Fruit fly (Drosophila melanogaster) whole organism, wandering third instar larva: Measurements from ENCODE around the gene CG13842.

Experiments used
- Dif ChIP-seq: fragments of 200-275, 200-300 bp; sonication (Bioruptor generic); optimal IDR thresholded peaks from 2 replicates; lab custom pipeline; 2018; ENCODE audit warnings: missing biosample characterization, missing genetic modification characterization; ENCODE audit not compliant: partially characterized antibody
- dmrt93B ChIP-seq: fragments of 200-800 bp; sonication (Bioruptor generic); optimal IDR thresholded peaks from 2 replicates; lab custom pipeline; 2018; ENCODE audit warnings: missing biosample characterization, mild to moderate bottlenecking, missing genetic modification characterization
- fru ChIP-seq: fragments of 200-800 bp; sonication (Bioruptor generic); optimal IDR thresholded peaks from 3 replicates; lab custom pipeline; 2016; ENCODE audit warnings: missing biosample characterization, mild to moderate bottlenecking, missing genetic modification characterization
- lola ChIP-seq: fragments of >200 bp; optimal IDR thresholded peaks from 2 replicates; lab custom pipeline; 2017; ENCODE audit warnings: missing biosample characterization, missing genetic modification characterization
- rgr ChIP-seq: fragments of 200-800 bp; sonication (Bioruptor generic); optimal IDR thresholded peaks from 3 replicates; lab custom pipeline; 2016; ENCODE audit warnings: missing biosample characterization, mild to moderate bottlenecking, missing genetic modification characterization

dm6 chr3R:22753600-22753894 is 46.5 kb upstream of the CG13842 start:
- TF ChIP-seq Dif (GFP tag; lab: Kevin White, UChicago), result no peak
- TF ChIP-seq lola (GFP tag; lab: Kevin White, UChicago), result no peak
- TF ChIP-seq fru (GFP tag; lab: Kevin White, UChicago), result no peak
- no peak for TF ChIP-seq rgr
- TF ChIP-seq dmrt93B (GFP tag; lab: Kevin White, UChicago), result no peak
